Fruit fly (Drosophila melanogaster) Kc167 (cell line): ENCODE measurements around the gene Cyp311a1.

ENCODE experiments used
- Myc ChIP-seq: fragments of >200 bp; optimal IDR thresholded peaks from 2 replicates; lab custom pipeline; 2017; ENCODE audit warnings: missing external identifiers
- h ChIP-seq: fragments of >200 bp; optimal IDR thresholded peaks from 3 replicates; lab custom pipeline; 2018; ENCODE audit warnings: missing external identifiers
- insv ChIP-seq: fragments of >200 bp; optimal IDR thresholded peaks from 3 replicates; lab custom pipeline; 2018; ENCODE audit warnings: missing external identifiers
- psq ChIP-seq: fragments of >200 bp; optimal IDR thresholded peaks from 2 replicates; lab custom pipeline; 2017; ENCODE audit warnings: missing external identifiers
- ttk ChIP-seq: sonication (Bioruptor generic); optimal IDR thresholded peaks from 2 replicates; lab custom pipeline; 2017; ENCODE audit warnings: missing external identifiers

DNA sequence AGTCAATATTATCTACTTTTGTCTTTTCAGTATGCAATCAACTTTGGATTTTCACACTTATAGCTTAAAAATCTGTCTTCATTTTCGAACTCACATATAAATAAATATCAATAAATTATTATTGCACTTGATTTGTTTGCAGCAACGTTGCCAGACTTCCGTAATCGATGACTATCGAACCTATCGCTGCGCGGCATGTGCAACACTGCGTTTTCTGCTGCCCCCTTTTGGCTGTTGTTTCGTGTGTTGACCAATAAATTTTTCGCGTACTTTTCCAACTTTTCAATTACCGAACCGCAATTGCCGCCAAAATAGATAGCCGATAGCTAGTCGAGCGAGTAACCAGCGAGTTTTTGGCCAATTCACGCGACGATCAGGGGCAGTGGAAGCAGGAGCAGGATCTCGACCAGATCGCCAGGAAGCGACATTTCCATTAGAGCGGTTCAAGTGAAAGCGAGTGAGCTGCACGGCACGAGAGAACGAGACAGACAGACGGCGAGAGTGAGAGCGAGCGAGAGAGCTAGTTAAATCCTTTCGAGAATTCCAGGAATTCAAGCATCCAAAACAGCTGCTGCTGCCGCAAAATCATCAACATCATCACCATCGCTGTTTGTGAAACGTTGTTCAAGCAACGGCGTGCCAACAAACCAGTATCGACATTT, 12.7 kb downstream of the Cyp311a1 start, which contains the start of gene Lsm12a:
- TF ChIP-seq Myc (no peak), psq (lab: Kevin White, UChicago) (no peak), h (no peak), insv (lab: Kevin White, UChicago) (no peak), ttk (lab: Kevin White, UChicago) (no peak)
